Worm (Caenorhabditis elegans) whole organism, young adult: ENCODE measurements around the gene ceeh-2.
A peak's percentile ranks its signal among the peaks of the same experiment; 100 is the strongest.

Source experiments
- B0261.1 ChIP-seq: sonication (generic microtip); optimal IDR thresholded peaks from 2 replicates; lab custom pipeline; 2016; ENCODE audit warnings: mild to moderate bottlenecking, missing genetic modification characterization, moderate library complexity, missing compliant biosample characterization
- B0336.3 ChIP-seq: fragments of 200-800 bp; sonication (Bioruptor generic); IDR thresholded peaks from 2 replicates; pipeline ENCODE4 v1.3.6; 2022; ENCODE audit warnings: missing genetic modification characterization, missing compliant biosample characterization
- C06A6.2 ChIP-seq: fragments of 200-800 bp; sonication (Bioruptor generic); conservative IDR thresholded peaks from 2 replicates; pipeline ENCODE4 v1.3.6; 2022; ENCODE audit warnings: missing genetic modification characterization, missing compliant biosample characterization
- F10E7.11 ChIP-seq: sonication (generic microtip); optimal IDR thresholded peaks from 2 replicates; lab custom pipeline; 2017; ENCODE audit warnings: mild to moderate bottlenecking, missing genetic modification characterization, moderate library complexity, missing compliant biosample characterization
- F23B12.7 ChIP-seq: sonication (generic microtip); optimal IDR thresholded peaks from 2 replicates; lab custom pipeline; 2017; ENCODE audit warnings: missing genetic modification characterization, mild to moderate bottlenecking, missing compliant biosample characterization, antibody characterized with exemption, moderate library complexity; ENCODE audit not compliant: insufficient read depth
- F33H1.4 ChIP-seq: fragments of 200-800 bp; sonication (Bioruptor generic); IDR thresholded peaks from 2 replicates; pipeline ENCODE4 v1.3.6; 2022; ENCODE audit warnings: missing genetic modification reagents, missing genetic modification characterization, missing compliant biosample characterization
- F55B11.4 ChIP-seq: sonication (generic microtip); optimal IDR thresholded peaks from 2 replicates; lab custom pipeline; 2016; ENCODE audit warnings: missing compliant biosample characterization, missing genetic modification characterization, borderline replicate concordance; ENCODE audit not compliant: insufficient read depth
- F57A8.1 ChIP-seq: fragments of 200-800 bp; sonication (Bioruptor generic); optimal IDR thresholded peaks from 2 replicates; lab custom pipeline; 2018; ENCODE audit warnings: mild to moderate bottlenecking, missing genetic modification characterization, moderate library complexity, missing compliant biosample characterization
- K12H6.12 ChIP-seq: fragments of 200-800 bp; sonication (Bioruptor generic); optimal IDR thresholded peaks from 2 replicates; lab custom pipeline; 2018; ENCODE audit warnings: mild to moderate bottlenecking, missing genetic modification characterization, missing compliant biosample characterization
- T07F8.4 ChIP-seq: sonication (generic microtip); optimal IDR thresholded peaks from 2 replicates; lab custom pipeline; 2016; ENCODE audit warnings: mild to moderate bottlenecking, missing genetic modification characterization, moderate library complexity, missing compliant biosample characterization
- T26A5.8 ChIP-seq: sonication (generic microtip); optimal IDR thresholded peaks from 2 replicates; lab custom pipeline; 2016; ENCODE audit warnings: missing genetic modification characterization, missing compliant biosample characterization
- Y53G8AR.9 ChIP-seq: fragments of 200-800 bp; sonication (Bioruptor generic); conservative IDR thresholded peaks from 2 replicates; pipeline ENCODE4 v1.3.6; 2022; ENCODE audit warnings: missing genetic modification reagents, missing genetic modification characterization, missing compliant biosample characterization
- Y56A3A.18 ChIP-seq: fragments of 200-800 bp; sonication (Bioruptor generic); IDR thresholded peaks from 2 replicates; pipeline ENCODE4 v1.3.6; 2022; ENCODE audit warnings: missing genetic modification reagents, missing genetic modification characterization, missing compliant biosample characterization
- Y67H2A.10 ChIP-seq: fragments of 200-800 bp; sonication (Bioruptor generic); conservative IDR thresholded peaks from 2 replicates; pipeline ENCODE4 v1.3.6; 2022; ENCODE audit warnings: missing genetic modification reagents, missing genetic modification characterization, missing compliant biosample characterization
- aptf-2 ChIP-seq: fragments of 200-800 bp; sonication (Bioruptor generic); conservative IDR thresholded peaks from 2 replicates; pipeline ENCODE4 v1.3.6; 2022; ENCODE audit warnings: missing genetic modification reagents, missing genetic modification characterization, missing compliant biosample characterization
- aptf-3 ChIP-seq: fragments of 200-800 bp; sonication (Bioruptor generic); IDR thresholded peaks from 2 replicates; pipeline ENCODE4 v1.3.6; 2022; ENCODE audit warnings: missing genetic modification characterization, missing compliant biosample characterization
- attf-6 ChIP-seq: fragments of 200-800 bp; sonication (Bioruptor generic); IDR thresholded peaks from 2 replicates; pipeline ENCODE4 v1.3.6; 2022; ENCODE audit warnings: missing genetic modification reagents, missing genetic modification characterization, missing compliant biosample characterization
- ccch-3 ChIP-seq: fragments of 200-800 bp; sonication (Bioruptor generic); optimal IDR thresholded peaks from 2 replicates; lab custom pipeline; 2018; ENCODE audit warnings: mild to moderate bottlenecking, missing genetic modification characterization, missing compliant biosample characterization
- cebp-1 ChIP-seq, 2 experiments: fragments of 200-800 bp in 1 of 2; sonication (Bioruptor generic) in 1 of 2; sonication (generic microtip) in 1 of 2; IDR thresholded peaks in 1 of 2; optimal IDR thresholded peaks in 1 of 2; 2 replicates each; pipeline versions ENCODE4 v1.3.6 to Lab custom; 2017 to 2022; ENCODE audit warnings: missing compliant biosample characterization in 2 of 2, missing genetic modification characterization in 2 of 2, mild to moderate bottlenecking in 1 of 2, missing genetic modification reagents in 1 of 2, moderate library complexity in 1 of 2
- cebp-2 ChIP-seq: fragments of 200-800 bp; sonication (Bioruptor generic); IDR thresholded peaks from 2 replicates; pipeline ENCODE4 v1.3.6; 2022; ENCODE audit warnings: missing genetic modification characterization, missing compliant biosample characterization
- chd-7 ChIP-seq: sonication (generic microtip); optimal IDR thresholded peaks from 2 replicates; lab custom pipeline; 2016; ENCODE audit warnings: mild to moderate bottlenecking, missing genetic modification characterization, moderate library complexity, missing compliant biosample characterization
- dpff-1 ChIP-seq: sonication (generic microtip); optimal IDR thresholded peaks from 2 replicates; lab custom pipeline; 2017; ENCODE audit warnings: mild to moderate bottlenecking, missing genetic modification characterization, missing compliant biosample characterization
- dpl-1 ChIP-seq: fragments of 150-350 bp; optimal IDR thresholded peaks from 2 replicates; lab custom pipeline; 2014; ENCODE audit warnings: missing biosample characterization, missing genetic modification reagents, missing genetic modification characterization
- ets-4 ChIP-seq: fragments of 200-800 bp; sonication (Bioruptor generic); optimal IDR thresholded peaks from 2 replicates; lab custom pipeline; 2018; ENCODE audit warnings: mild to moderate bottlenecking, missing genetic modification characterization, missing compliant biosample characterization
- hlh-26 ChIP-seq: fragments of 200-800 bp; sonication (Bioruptor generic); conservative IDR thresholded peaks from 2 replicates; pipeline ENCODE4 v1.3.6; 2022; ENCODE audit warnings: missing genetic modification reagents, missing genetic modification characterization, missing compliant biosample characterization
- hsf-1 ChIP-seq: fragments of 200-800 bp; sonication (Bioruptor generic); IDR thresholded peaks from 2 replicates; pipeline ENCODE4 v1.3.6; 2022; ENCODE audit warnings: missing genetic modification reagents, missing genetic modification characterization, missing compliant biosample characterization
- lir-1 ChIP-seq: fragments of 200-800 bp; sonication (Bioruptor generic); conservative IDR thresholded peaks from 2 replicates; pipeline ENCODE4 v1.3.6; 2022; ENCODE audit warnings: missing genetic modification reagents, missing genetic modification characterization, missing compliant biosample characterization
- lsl-1 ChIP-seq: fragments of 200-800 bp; sonication (Bioruptor generic); optimal IDR thresholded peaks from 2 replicates; lab custom pipeline; 2018; ENCODE audit warnings: mild to moderate bottlenecking, missing genetic modification characterization, moderate library complexity, missing compliant biosample characterization
- lsy-27 ChIP-seq: sonication (generic microtip); optimal IDR thresholded peaks from 2 replicates; lab custom pipeline; 2017; ENCODE audit warnings: missing genetic modification characterization, mild to moderate bottlenecking, missing compliant biosample characterization, antibody characterized with exemption, missing genotype, borderline replicate concordance; ENCODE audit not compliant: insufficient read depth
- madf-10 ChIP-seq: sonication (generic microtip); optimal IDR thresholded peaks from 2 replicates; lab custom pipeline; 2016; ENCODE audit warnings: mild to moderate bottlenecking, missing genetic modification characterization, missing compliant biosample characterization
- nfyb-1 ChIP-seq: fragments of 200-800 bp; sonication (Bioruptor generic); IDR thresholded peaks from 2 replicates; pipeline ENCODE4 v1.3.6; 2022; ENCODE audit warnings: missing genetic modification reagents, missing genetic modification characterization, missing compliant biosample characterization
- nhr-120 ChIP-seq: fragments of 200-800 bp; sonication (Bioruptor generic); IDR thresholded peaks from 2 replicates; pipeline ENCODE4 v1.3.6; 2022; ENCODE audit warnings: missing genetic modification characterization, missing compliant biosample characterization
- nhr-179 ChIP-seq: sonication (generic microtip); optimal IDR thresholded peaks from 2 replicates; lab custom pipeline; 2016; ENCODE audit warnings: mild to moderate bottlenecking, missing genetic modification characterization, missing compliant biosample characterization
- pbrm-1 ChIP-seq: fragments of 200-800 bp; sonication (Bioruptor generic); IDR thresholded peaks from 2 replicates; pipeline ENCODE4 v1.3.6; 2022; ENCODE audit warnings: missing genetic modification reagents, missing genetic modification characterization, missing compliant biosample characterization
- repo-1 ChIP-seq: sonication (generic microtip); optimal IDR thresholded peaks from 2 replicates; lab custom pipeline; 2017; ENCODE audit warnings: mild to moderate bottlenecking, missing genetic modification characterization, missing compliant biosample characterization
- snpc-3.4 ChIP-seq: sonication (generic microtip); optimal IDR thresholded peaks from 2 replicates; lab custom pipeline; 2017; ENCODE audit warnings: missing genetic modification characterization, mild to moderate bottlenecking, missing compliant biosample characterization, antibody characterized with exemption, moderate library complexity, missing genotype, missing genetic modification reagents
- somi-1 ChIP-seq: fragments of 200-800 bp; sonication (Bioruptor generic); optimal IDR thresholded peaks from 2 replicates; lab custom pipeline; 2018; ENCODE audit warnings: mild to moderate bottlenecking, missing genetic modification characterization, missing compliant biosample characterization
- sptf-2 ChIP-seq: fragments of 200-800 bp; sonication (Bioruptor generic); optimal IDR thresholded peaks from 2 replicates; lab custom pipeline; 2018; ENCODE audit warnings: mild to moderate bottlenecking, missing genetic modification characterization, missing compliant biosample characterization
- tlf-1 ChIP-seq: fragments of 200-800 bp; sonication (Bioruptor generic); optimal IDR thresholded peaks from 2 replicates; lab custom pipeline; 2018; ENCODE audit warnings: mild to moderate bottlenecking, missing genetic modification characterization, missing compliant biosample characterization
- unc-130 ChIP-seq: sonication (generic microtip); optimal IDR thresholded peaks from 2 replicates; lab custom pipeline; 2016; ENCODE audit warnings: missing genetic modification reagents, missing genetic modification characterization, missing compliant biosample characterization
- unc-62 ChIP-seq: fragments of 150-350 bp; optimal IDR thresholded peaks from 2 replicates; lab custom pipeline; 2014; ENCODE audit warnings: missing biosample characterization, missing genetic modification reagents, missing genetic modification characterization
- zfh-2 ChIP-seq: fragments of 200-800 bp; sonication (Bioruptor generic); conservative IDR thresholded peaks from 2 replicates; pipeline ENCODE4 v1.3.6; 2022; ENCODE audit warnings: missing genetic modification reagents, missing genetic modification characterization, missing compliant biosample characterization
- ztf-22 ChIP-seq: fragments of 200-800 bp; sonication (Bioruptor generic); optimal IDR thresholded peaks from 2 replicates; lab custom pipeline; 2018; ENCODE audit warnings: mild to moderate bottlenecking, missing genetic modification characterization, moderate library complexity, missing compliant biosample characterization
- ztf-26 ChIP-seq: sonication (generic microtip); optimal IDR thresholded peaks from 2 replicates; lab custom pipeline; 2017; ENCODE audit warnings: missing genetic modification characterization, missing compliant biosample characterization
- ztf-28 ChIP-seq: fragments of 200-800 bp; sonication (Bioruptor generic); IDR thresholded peaks from 2 replicates; pipeline ENCODE4 v1.3.6; 2022; ENCODE audit warnings: missing genetic modification reagents, missing genetic modification characterization, missing compliant biosample characterization
- ztf-6 ChIP-seq: fragments of 200-800 bp; sonication (Bioruptor generic); IDR thresholded peaks from 2 replicates; pipeline ENCODE4 v1.3.6; 2022; ENCODE audit warnings: missing genetic modification reagents, missing genetic modification characterization, missing compliant biosample characterization

The ceeh-2 gene

DNA sequence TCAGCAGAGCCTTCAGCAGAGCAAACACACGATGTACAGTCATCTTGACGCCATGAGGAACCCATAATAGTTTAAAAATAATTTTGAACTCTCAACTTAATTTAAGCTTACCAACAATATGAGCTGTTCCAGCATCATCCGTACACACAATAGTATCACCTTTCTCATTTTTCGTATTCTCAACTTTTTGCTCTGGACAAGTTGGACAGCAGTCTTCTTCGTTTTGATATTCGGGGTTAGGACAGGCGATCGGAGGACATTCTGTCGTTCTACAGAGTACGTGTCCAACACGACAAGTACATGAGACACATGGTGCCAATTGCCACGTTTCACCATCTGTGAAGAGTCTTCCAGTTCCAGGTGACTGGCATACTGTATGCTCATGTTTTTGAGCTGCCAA is 34.2 kb downstream of the ceeh-2 start:
- TF ChIP-seq F33H1.4 (GFP tag; lab: Robert Waterston, UW) = no peak
- TF ChIP-seq somi-1 (GFP tag; lab: Kevin White, UChicago) = no peak
- no peak for TF ChIP-seq cebp-2
- no peak for TF ChIP-seq lsl-1 (GFP tag; lab: Kevin White, UChicago)
- TF ChIP-seq cebp-1 (GFP tag; IDR thresholded peaks at IDR 0.05; lab: Robert Waterston, UW) = no peak
- no peak for TF ChIP-seq cebp-1 (tag; optimal IDR thresholded peaks at IDR 0.05; lab: Kevin White, UChicago)
- TF ChIP-seq aptf-3 = no peak
- no peak for TF ChIP-seq nhr-179
- TF ChIP-seq pbrm-1 (GFP tag; lab: Robert Waterston, UW) = no peak
- TF ChIP-seq Y53G8AR.9 (GFP tag; lab: Robert Waterston, UW) = no peak
- no peak for TF ChIP-seq dpl-1 (GFP tag; lab: Kevin White, UChicago)
- no peak for TF ChIP-seq C06A6.2 (GFP tag; lab: Robert Waterston, UW)

DNA sequence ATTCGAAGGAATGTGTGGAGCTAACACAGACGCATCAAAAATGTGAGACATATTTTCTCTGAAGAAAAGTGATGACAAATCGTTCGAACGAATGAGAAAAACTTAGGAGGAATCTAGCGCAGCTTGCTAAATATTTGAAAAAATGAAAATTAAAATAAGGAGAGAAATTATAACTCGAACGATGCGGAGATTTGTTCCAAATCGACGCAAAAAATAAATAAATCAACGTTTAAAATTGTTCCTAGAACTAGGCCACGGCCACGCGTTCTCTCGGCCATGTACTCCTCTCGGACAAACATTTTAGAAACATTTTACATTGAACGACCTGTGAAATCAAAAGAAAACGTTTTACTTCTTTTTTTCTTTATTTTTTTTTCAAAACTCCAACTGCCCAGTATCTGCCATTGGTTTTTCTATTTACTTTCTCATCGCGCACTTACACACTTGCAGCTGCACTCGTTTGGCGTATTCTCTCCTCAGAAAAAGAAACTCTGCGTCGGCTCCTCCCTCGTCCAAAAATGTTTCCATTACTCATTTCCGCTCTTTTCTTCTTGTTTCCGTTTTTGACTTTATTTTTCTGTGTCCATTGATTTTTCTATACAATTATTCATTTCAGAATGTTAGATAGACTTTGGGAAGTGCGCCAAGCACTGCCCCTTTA is 37.5 kb downstream of the ceeh-2 start, which contains the start of the genes gna-1 and B0024.13:
Gene gna-1, minus strand, starts transcription at position 51 of the 661 bp plus-strand sequence.
Gene B0024.13, plus strand, starts transcription at position 611 of the 661 bp plus-strand sequence.
- no peak for TF ChIP-seq ztf-28 (GFP tag; lab: Robert Waterston, UW)
- no peak for TF ChIP-seq repo-1 (tag; lab: Kevin White, UChicago)
- TF ChIP-seq T07F8.4 = no peak
- TF ChIP-seq attf-6 = no peak
- no peak for TF ChIP-seq Y67H2A.10 (GFP tag; lab: Robert Waterston, UW)
- no peak for TF ChIP-seq ztf-6 (GFP tag; lab: Robert Waterston, UW)
- TF ChIP-seq aptf-2 = no peak
- TF ChIP-seq sptf-2 (GFP tag; lab: Kevin White, UChicago) = no peak
- no peak for TF ChIP-seq dpff-1 (tag; lab: Kevin White, UChicago)
- peak; percentile 24 for TF ChIP-seq ccch-3 (GFP tag; lab: Kevin White, UChicago)
- peak; percentile 30 for TF ChIP-seq snpc-3.4
- TF ChIP-seq zfh-2 (GFP tag; lab: Robert Waterston, UW) = no peak
- no peak for TF ChIP-seq F55B11.4 (tag; lab: Kevin White, UChicago)
- no peak for TF ChIP-seq ets-4 (GFP tag; lab: Kevin White, UChicago)
- peak; percentile 47 for TF ChIP-seq unc-130 (GFP tag; lab: Kevin White, UChicago)
- no peak for TF ChIP-seq cebp-2
- TF ChIP-seq tlf-1 (GFP tag; lab: Kevin White, UChicago) = peak; percentile 19
- TF ChIP-seq nhr-120 (GFP tag; lab: Robert Waterston, UW) = no peak
- no peak for TF ChIP-seq T26A5.8 (tag; lab: Kevin White, UChicago)
- peak; percentile 27 for TF ChIP-seq madf-10 (tag; lab: Kevin White, UChicago)
- no peak for TF ChIP-seq F57A8.1 (GFP tag; lab: Kevin White, UChicago)
- TF ChIP-seq hlh-26 (GFP tag; lab: Robert Waterston, UW) = no peak
- peak; percentile 24 for TF ChIP-seq lsl-1 (GFP tag; lab: Kevin White, UChicago)
- no peak for TF ChIP-seq lsy-27 (tag; lab: Kevin White, UChicago)
- no peak for TF ChIP-seq K12H6.12 (tag; lab: Kevin White, UChicago)
- no peak for TF ChIP-seq hsf-1 (GFP tag; lab: Robert Waterston, UW)
- no peak for TF ChIP-seq ztf-22 (GFP tag; lab: Kevin White, UChicago)
- no peak for TF ChIP-seq F23B12.7 (tag; lab: Kevin White, UChicago)
- TF ChIP-seq ztf-26 (tag; lab: Kevin White, UChicago) = no peak
- no peak for TF ChIP-seq nfyb-1 (GFP tag; lab: Robert Waterston, UW)
- no peak for TF ChIP-seq B0336.3 (GFP tag; lab: Robert Waterston, UW)
- no peak for TF ChIP-seq aptf-3
- TF ChIP-seq chd-7 (tag; lab: Kevin White, UChicago) = no peak
- TF ChIP-seq Y56A3A.18 (GFP tag; lab: Robert Waterston, UW) = no peak
- no peak for TF ChIP-seq F10E7.11 (tag; lab: Kevin White, UChicago)
- no peak for TF ChIP-seq B0261.1 (tag; lab: Kevin White, UChicago)
- peak; percentile 33; the same call in 1 of the 2 replicates for TF ChIP-seq F33H1.4 (GFP tag; lab: Robert Waterston, UW)
- peak; percentile 56; the same call in 1 of the 2 replicates for TF ChIP-seq lir-1 (GFP tag; lab: Robert Waterston, UW)
- TF ChIP-seq unc-62 = no peak
